Worm (Caenorhabditis elegans): ENCODE data around the gene F58G6.3.
"Not testable (repeated sequence)": the region's sequence is repeated elsewhere in the genome, so short reads cannot be mapped to it uniquely, and the experiment has no call there.

The F58G6.3 gene

DNA sequence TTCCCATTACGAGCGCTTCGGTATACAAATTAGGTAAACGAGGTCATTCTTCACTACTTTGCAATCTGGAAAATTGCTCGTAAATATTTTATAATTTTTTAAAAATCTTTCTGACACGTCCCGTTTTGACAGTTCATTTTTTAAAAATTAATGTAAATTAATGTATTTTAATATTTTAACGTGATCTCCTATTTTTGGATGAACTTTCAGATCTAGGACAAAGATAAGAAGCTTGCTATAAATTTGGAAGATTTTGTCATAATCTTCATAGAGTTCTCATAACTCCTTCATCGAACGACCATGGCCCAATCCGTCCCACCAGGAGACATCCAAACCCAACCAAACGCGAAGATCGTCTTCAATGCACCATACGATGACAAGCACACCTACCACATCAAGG, 35.4 kb downstream of the F58G6.3 start, which contains the start of gene msp-76:
Gene msp-76, plus strand, starts transcription at position 301 of the 400 bp plus-strand sequence.
- TF ChIP-seq flt-1 (GFP tag; IDR thresholded peaks at IDR 0.05); scrt-1 (GFP tag; IDR thresholded peaks at IDR 0.05); B0310.2 (tag; optimal IDR thresholded peaks at IDR 0.05): not testable (repeated sequence)

DNA sequence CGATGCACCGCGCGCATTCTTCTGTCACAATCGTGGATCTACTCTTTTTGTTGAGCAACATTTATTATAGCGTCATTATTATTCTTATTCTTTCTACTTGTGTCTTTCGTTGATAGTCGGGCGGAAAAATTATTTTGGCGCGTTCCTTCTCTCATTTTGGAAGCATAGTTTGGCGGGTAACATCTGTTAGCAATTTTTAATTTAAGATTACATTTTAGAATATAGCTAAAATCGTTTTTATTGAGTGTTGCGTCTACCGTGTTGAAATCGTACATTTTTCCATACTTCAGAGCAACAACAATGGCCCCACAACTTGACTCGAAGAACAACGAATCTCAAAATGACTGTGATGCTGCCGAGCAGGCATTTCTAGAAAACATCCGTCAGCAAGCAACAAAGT, 37.3 kb downstream of the F58G6.3 start, which contains the start of gene sdz-36:
Gene sdz-36, plus strand, starts transcription at position 301 of the 400 bp plus-strand sequence.
- TF ChIP-seq F13C5.2 (tag; optimal IDR thresholded peaks at IDR 0.05) = no peak
- no peak for TF ChIP-seq hnd-1 (tag; optimal IDR thresholded peaks at IDR 0.05)
- TF ChIP-seq hmg-4 (GFP tag; optimal IDR thresholded peaks at IDR 0.05) = no peak
- no peak for TF ChIP-seq ets-7 (tag; optimal IDR thresholded peaks at IDR 0.05)
- TF ChIP-seq tbx-37 (GFP tag; conservative IDR thresholded peaks at IDR 0.05) = no peak
- no peak for TF ChIP-seq tra-4 (tag; optimal IDR thresholded peaks at IDR 0.05)
- TF ChIP-seq flt-1 (GFP tag; IDR thresholded peaks at IDR 0.05) = no peak
- no peak for TF ChIP-seq pes-1 (GFP tag; IDR thresholded peaks at IDR 0.05)
- TF ChIP-seq scrt-1 (GFP tag; IDR thresholded peaks at IDR 0.05) = no peak
- TF ChIP-seq B0310.2 (tag; optimal IDR thresholded peaks at IDR 0.05) = no peak
- TF ChIP-seq ceh-36 (tag; optimal IDR thresholded peaks at IDR 0.05) = no peak
- no peak for TF ChIP-seq ama-1 (optimal IDR thresholded peaks at IDR 0.05)
- TF ChIP-seq sea-1 (GFP tag; conservative IDR thresholded peaks at IDR 0.05) = no peak
- no peak for TF ChIP-seq ceh-13 (GFP tag; optimal IDR thresholded peaks at IDR 0.05)
- no peak for TF ChIP-seq aly-1 (tag; optimal IDR thresholded peaks at IDR 0.05)
- TF ChIP-seq tbx-11 (GFP tag; IDR thresholded peaks at IDR 0.05) = no peak
- TF ChIP-seq hmbx-1 (tag; optimal IDR thresholded peaks at IDR 0.05) = no peak

DNA sequence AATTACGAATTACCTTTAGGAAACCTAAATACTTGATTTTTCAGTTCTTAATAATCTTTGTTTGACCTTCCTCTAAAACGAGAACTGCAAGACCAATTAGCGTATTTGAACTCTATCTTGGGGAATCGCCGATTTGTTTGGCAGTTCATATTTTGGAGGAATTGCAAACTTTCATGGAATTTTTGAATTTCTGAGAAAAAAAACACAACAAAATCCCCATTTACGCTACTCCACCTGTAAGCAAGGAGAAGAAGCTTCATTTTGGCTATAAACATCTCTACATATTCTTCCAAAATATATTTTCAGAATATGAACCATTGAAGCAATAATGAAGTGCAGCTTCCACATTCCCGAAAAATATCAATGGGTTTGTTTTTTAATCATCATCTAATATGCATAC, 39.5 kb downstream of the F58G6.3 start, which contains the start of gene twk-9:
Gene twk-9, plus strand, starts transcription at position 301 of the 400 bp plus-strand sequence.
- TF ChIP-seq ceh-13 (GFP tag; optimal IDR thresholded peaks at IDR 0.05) (no peak), tbx-11 (GFP tag; IDR thresholded peaks at IDR 0.05) (no peak), B0310.2 (tag; optimal IDR thresholded peaks at IDR 0.05) (no peak), hmg-4 (GFP tag; optimal IDR thresholded peaks at IDR 0.05) (no peak), hmbx-1 (tag; optimal IDR thresholded peaks at IDR 0.05) (no peak), ama-1 (optimal IDR thresholded peaks at IDR 0.05) (no peak), flt-1 (GFP tag; IDR thresholded peaks at IDR 0.05) (no peak), tbx-37 (GFP tag; conservative IDR thresholded peaks at IDR 0.05) (no peak), F13C5.2 (tag; optimal IDR thresholded peaks at IDR 0.05) (no peak), pes-1 (GFP tag; IDR thresholded peaks at IDR 0.05) (no peak), scrt-1 (GFP tag; IDR thresholded peaks at IDR 0.05) (no peak), ets-7 (tag; optimal IDR thresholded peaks at IDR 0.05) (no peak), ceh-36 (tag; optimal IDR thresholded peaks at IDR 0.05) (no peak)

DNA sequence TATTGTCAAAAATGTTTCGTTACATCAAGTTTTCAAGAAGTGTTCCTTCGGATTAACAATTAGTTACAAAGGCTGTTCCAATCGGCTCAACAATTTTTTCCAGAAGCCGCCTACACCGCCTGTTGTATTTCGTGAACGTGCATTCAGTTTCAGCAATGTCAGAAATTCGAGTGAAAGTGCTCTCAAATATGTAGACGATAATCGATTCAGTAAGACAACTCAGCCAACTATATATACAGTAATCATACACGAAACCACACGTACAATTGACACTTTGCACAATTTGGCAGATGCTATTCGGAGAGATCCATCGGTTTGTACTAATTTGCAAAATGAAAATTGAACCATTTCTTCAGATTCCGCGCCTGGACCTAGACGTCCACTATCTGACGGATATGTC, 43.2 kb downstream of the F58G6.3 start:
- no peak for TF ChIP-seq flt-1 (GFP tag; IDR thresholded peaks at IDR 0.05)
- no peak for TF ChIP-seq ama-1 (optimal IDR thresholded peaks at IDR 0.05)
- no peak for TF ChIP-seq B0310.2 (tag; optimal IDR thresholded peaks at IDR 0.05)
- no peak for TF ChIP-seq tbx-37 (GFP tag; conservative IDR thresholded peaks at IDR 0.05)
- no peak for TF ChIP-seq hnd-1 (tag; optimal IDR thresholded peaks at IDR 0.05)
- TF ChIP-seq pes-1 (GFP tag; IDR thresholded peaks at IDR 0.05) = no peak
- TF ChIP-seq ets-7 (tag; optimal IDR thresholded peaks at IDR 0.05) = no peak
- TF ChIP-seq aly-1 (tag; optimal IDR thresholded peaks at IDR 0.05) = no peak
- no peak for TF ChIP-seq tbx-11 (GFP tag; IDR thresholded peaks at IDR 0.05)
- no peak for TF ChIP-seq hmg-4 (GFP tag; optimal IDR thresholded peaks at IDR 0.05)
- no peak for TF ChIP-seq tra-4 (tag; optimal IDR thresholded peaks at IDR 0.05)
- no peak for TF ChIP-seq ceh-13 (GFP tag; optimal IDR thresholded peaks at IDR 0.05)
- no peak for TF ChIP-seq hmbx-1 (tag; optimal IDR thresholded peaks at IDR 0.05)
- TF ChIP-seq scrt-1 (GFP tag; IDR thresholded peaks at IDR 0.05) = no peak
- TF ChIP-seq ceh-36 (tag; optimal IDR thresholded peaks at IDR 0.05) = no peak
- no peak for TF ChIP-seq sea-1 (GFP tag; conservative IDR thresholded peaks at IDR 0.05)

DNA sequence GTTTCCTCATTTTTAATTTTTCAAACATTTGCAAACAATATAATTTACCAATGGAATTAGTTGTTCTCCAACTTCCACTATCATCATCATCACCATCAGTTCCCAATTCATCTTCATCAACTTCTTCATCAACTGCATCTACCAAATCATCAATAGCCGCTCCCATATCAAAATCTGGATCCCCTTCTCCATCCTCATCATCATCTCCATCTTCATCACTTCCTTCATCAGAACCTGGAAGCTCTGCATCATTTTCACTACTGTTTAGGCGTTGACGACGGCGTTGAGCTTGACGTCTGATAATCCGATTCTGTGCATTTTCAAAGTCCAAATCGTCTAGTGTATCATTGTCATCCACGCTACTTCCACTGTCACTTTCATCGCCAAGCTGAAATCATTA, 44.5 kb downstream of the F58G6.3 start:
- no peak for TF ChIP-seq hmbx-1 (tag; optimal IDR thresholded peaks at IDR 0.05)
- no peak for TF ChIP-seq ama-1 (optimal IDR thresholded peaks at IDR 0.05)
- TF ChIP-seq scrt-1 (GFP tag; IDR thresholded peaks at IDR 0.05) = no peak
- no peak for TF ChIP-seq sea-1 (GFP tag; conservative IDR thresholded peaks at IDR 0.05)
- TF ChIP-seq hmg-4 (GFP tag; optimal IDR thresholded peaks at IDR 0.05) = no peak
- no peak for TF ChIP-seq ceh-13 (GFP tag; optimal IDR thresholded peaks at IDR 0.05)
- TF ChIP-seq ceh-36 (tag; optimal IDR thresholded peaks at IDR 0.05) = no peak
- no peak for TF ChIP-seq flt-1 (GFP tag; IDR thresholded peaks at IDR 0.05)
- no peak for TF ChIP-seq F13C5.2 (tag; optimal IDR thresholded peaks at IDR 0.05)
- TF ChIP-seq pes-1 (GFP tag; IDR thresholded peaks at IDR 0.05) = no peak
- TF ChIP-seq hnd-1 (tag; optimal IDR thresholded peaks at IDR 0.05) = no peak
- no peak for TF ChIP-seq tbx-37 (GFP tag; conservative IDR thresholded peaks at IDR 0.05)
- TF ChIP-seq tbx-11 (GFP tag; IDR thresholded peaks at IDR 0.05) = no peak
- no peak for TF ChIP-seq aly-1 (tag; optimal IDR thresholded peaks at IDR 0.05)
- no peak for TF ChIP-seq B0310.2 (tag; optimal IDR thresholded peaks at IDR 0.05)

DNA sequence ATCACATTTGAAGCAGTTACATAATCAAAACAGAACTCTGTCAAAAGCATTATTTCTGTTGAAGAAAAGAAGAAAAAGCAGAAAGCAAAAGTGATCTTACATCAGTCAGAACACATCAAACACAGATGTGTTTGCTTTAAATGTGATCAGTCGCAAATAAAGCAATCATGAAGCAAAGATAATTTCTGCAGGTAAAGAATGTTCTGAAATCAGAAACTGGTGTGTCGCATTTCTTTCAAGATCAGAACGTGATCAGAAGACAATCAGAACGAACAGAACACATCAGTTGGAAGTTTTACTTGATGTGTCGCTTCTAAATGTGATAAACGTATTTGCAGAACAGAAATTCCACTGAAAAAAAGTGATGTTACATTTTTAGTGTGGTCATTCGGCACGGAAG, 45.7 kb downstream of the F58G6.3 start:
- TF ChIP-seq scrt-1 (GFP tag; IDR thresholded peaks at IDR 0.05) (no peak), tra-4 (tag; optimal IDR thresholded peaks at IDR 0.05) (no peak), aly-1 (tag; optimal IDR thresholded peaks at IDR 0.05) (no peak), ets-7 (tag; optimal IDR thresholded peaks at IDR 0.05) (no peak), ama-1 (optimal IDR thresholded peaks at IDR 0.05) (no peak), hmg-4 (GFP tag; optimal IDR thresholded peaks at IDR 0.05) (no peak), flt-1 (GFP tag; IDR thresholded peaks at IDR 0.05) (no peak), B0310.2 (tag; optimal IDR thresholded peaks at IDR 0.05) (no peak), tbx-37 (GFP tag; conservative IDR thresholded peaks at IDR 0.05) (no peak), ceh-36 (tag; optimal IDR thresholded peaks at IDR 0.05) (no peak), sea-1 (GFP tag; conservative IDR thresholded peaks at IDR 0.05) (no peak), ceh-13 (GFP tag; optimal IDR thresholded peaks at IDR 0.05) (no peak), F13C5.2 (tag; optimal IDR thresholded peaks at IDR 0.05) (no peak), hmbx-1 (tag; optimal IDR thresholded peaks at IDR 0.05) (no peak), tbx-11 (GFP tag; IDR thresholded peaks at IDR 0.05) (no peak), hnd-1 (tag; optimal IDR thresholded peaks at IDR 0.05) (no peak), pes-1 (GFP tag; IDR thresholded peaks at IDR 0.05) (no peak)

Data from whole organism, early embryonic.